Fruit fly (Drosophila melanogaster) whole organism, embryonic: ENCODE results near the gene UbcE2H.

Experiments
- CG15601 ChIP-seq: fragments of 200-800 bp; sonication (Bioruptor generic); optimal IDR thresholded peaks from 3 replicates; lab custom pipeline; 2019; ENCODE audit warnings: missing biosample characterization, mild to moderate bottlenecking, missing genetic modification characterization, moderate library complexity
- Med ChIP-seq: fragments of 200-800 bp; sonication (Bioruptor generic); peaks from one replicate; lab custom pipeline; 2016; ENCODE audit warnings: missing biosample characterization, missing genetic modification characterization, mild to moderate bottlenecking, inconsistent platforms, moderate library complexity
- bigmax ChIP-seq: fragments of 200-800 bp; sonication (Bioruptor generic); optimal IDR thresholded peaks from 2 replicates; lab custom pipeline; 2018; ENCODE audit warnings: missing biosample characterization, mild to moderate bottlenecking, missing genetic modification characterization

DNA sequence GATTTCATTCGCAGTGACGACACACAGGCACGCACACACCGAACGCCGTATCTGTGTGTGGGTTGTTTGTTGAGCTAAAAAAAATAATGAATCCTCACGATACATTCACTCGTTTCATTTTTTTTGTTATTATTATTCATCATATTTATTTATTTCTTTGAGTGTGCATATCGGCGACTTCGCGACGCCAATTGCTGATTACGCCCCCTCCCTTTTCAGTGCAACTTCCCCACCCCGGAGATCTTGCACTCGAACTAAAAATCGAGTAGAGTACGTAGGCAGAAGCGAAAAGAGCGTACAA is 31.7 kb downstream of the UbcE2H start:
- no peak for TF ChIP-seq CG15601 (tag; lab: Kevin White, UChicago)
- no peak for TF ChIP-seq Med
- no peak for TF ChIP-seq bigmax (GFP tag; lab: Kevin White, UChicago)
